Worm (Caenorhabditis elegans) whole organism, dauer: Measurements from ENCODE around the gene T07D3.2.

Source experiments
- unc-62 ChIP-seq: sonication (generic microtip); optimal IDR thresholded peaks from 2 replicates; lab custom pipeline; 2017; ENCODE audit warnings: missing biosample characterization, missing genetic modification reagents, missing genetic modification characterization

The T07D3.2 gene

DNA sequence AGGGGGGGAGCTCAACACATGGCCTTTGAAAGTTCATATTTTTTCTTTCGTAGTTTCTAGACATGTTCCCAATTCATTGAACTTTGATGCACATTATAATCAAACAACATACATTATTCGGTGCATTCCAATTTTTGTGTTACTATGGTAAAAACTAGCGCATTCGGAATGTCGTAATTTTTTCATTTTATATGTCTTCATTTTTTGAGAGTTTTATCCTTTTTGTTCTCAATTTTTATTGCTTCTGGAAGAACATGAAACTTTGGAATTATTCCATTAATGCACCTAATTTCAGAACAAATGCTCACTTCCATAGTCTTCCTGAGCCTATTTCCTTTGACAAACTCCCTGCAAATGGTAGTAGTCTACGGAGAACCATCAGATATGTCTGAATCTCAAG, at the start of gene T07D3.2:
T07D3.2 (plus strand) TSS at position 301 of the 400 bp plus-strand sequence.
- TF ChIP-seq unc-62, result no peak

DNA sequence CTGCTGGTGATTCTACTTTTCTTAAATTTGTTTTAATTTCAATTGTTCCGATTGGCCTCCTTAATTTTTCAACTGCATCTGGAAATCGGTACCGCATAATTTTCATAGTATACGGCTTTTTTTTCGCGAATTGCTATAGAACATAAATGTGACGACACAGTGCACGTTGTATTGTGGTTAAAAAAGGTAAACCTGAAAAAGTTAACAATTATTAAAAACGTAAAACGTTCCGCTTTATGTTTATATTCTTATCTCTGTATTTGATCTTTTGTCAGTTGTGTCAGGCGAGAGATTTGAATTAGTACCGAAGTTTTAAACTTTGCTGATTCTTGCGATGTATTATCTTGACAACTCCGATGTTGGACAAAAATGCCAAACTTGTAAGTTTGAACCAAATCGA, 40.2 kb upstream of the T07D3.2 start, which contains the start of gene Y46B2A.4:
Y46B2A.4 (plus strand) TSS at position 301 of the 400 bp plus-strand sequence.
- TF ChIP-seq unc-62, result no peak

DNA sequence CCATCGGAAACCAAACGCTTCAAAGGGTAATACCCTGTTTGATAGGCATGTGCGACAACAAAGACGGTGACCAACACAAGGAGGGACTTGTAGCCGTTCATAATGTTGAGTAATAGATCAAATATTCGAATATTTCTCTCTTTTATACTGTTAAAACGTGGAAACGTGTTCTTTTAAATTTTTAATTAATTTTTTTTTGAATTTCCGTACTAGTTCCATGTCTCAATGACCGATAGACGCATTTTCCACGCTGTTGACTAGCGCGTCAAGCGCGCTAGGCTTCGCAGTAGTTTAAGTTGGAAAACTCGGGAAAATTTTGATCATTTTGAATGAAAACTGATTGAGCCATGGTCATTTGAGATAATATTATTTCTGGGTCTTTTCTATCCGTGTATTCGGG, 34.9 kb upstream of the T07D3.2 start, which contains the start of gene Y46B2A.3:
Y46B2A.3 (minus strand) TSS at position 101 of the 400 bp plus-strand sequence.
- TF ChIP-seq unc-62, result no peak

DNA sequence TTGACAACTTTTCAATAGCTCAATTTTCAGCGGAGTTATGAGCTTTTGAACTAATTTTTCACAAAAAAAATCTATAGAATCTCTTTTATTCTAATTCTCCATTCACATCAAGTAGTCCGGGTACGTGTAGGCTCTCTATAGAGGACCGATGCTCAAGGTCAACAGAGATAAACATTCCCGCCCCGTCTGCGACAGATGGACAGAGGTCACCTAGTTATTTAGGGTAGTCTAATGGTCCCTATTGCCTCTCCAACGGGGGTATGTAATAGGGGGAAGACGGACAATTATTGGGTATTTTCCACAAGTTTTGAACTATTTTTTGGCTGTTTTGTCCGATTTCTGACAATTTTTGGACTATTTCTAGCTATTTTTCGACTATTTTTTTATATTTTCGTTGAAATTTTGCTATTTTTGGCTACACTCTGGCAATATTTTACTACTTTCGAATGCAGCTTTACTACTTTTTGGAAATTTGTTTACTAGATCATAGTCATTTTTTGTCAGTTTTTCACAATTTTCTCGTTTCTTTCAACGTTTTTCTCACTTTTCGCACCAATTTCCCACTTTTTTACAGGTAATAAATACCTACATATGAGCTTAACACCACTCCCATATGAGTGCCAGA, 33.4 kb upstream of the T07D3.2 start, which contains the start of gene fbxc-51:
fbxc-51 (plus strand) TSS at position 575 of the 625 bp plus-strand sequence.
- no peak for TF ChIP-seq unc-62

DNA sequence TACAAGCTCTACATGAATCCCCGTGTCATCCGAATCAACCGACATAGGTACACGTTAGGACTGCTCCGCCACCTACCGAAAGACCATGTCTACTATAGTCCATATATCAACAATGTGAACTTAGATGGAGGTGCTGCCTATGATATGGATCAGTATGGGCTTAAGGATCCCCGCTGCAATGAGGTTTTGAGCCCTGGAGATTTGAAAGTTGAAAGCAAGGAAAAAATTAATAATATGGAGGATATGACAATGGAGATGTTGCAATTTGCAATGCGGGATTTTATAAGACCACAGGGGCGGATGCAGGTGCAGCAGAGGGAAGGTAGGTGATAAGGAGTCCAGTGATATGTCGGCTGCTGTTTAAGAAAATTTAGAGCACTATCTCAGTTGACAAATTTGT, 32.4 kb upstream of the T07D3.2 start:
- TF ChIP-seq unc-62, result no peak

DNA sequence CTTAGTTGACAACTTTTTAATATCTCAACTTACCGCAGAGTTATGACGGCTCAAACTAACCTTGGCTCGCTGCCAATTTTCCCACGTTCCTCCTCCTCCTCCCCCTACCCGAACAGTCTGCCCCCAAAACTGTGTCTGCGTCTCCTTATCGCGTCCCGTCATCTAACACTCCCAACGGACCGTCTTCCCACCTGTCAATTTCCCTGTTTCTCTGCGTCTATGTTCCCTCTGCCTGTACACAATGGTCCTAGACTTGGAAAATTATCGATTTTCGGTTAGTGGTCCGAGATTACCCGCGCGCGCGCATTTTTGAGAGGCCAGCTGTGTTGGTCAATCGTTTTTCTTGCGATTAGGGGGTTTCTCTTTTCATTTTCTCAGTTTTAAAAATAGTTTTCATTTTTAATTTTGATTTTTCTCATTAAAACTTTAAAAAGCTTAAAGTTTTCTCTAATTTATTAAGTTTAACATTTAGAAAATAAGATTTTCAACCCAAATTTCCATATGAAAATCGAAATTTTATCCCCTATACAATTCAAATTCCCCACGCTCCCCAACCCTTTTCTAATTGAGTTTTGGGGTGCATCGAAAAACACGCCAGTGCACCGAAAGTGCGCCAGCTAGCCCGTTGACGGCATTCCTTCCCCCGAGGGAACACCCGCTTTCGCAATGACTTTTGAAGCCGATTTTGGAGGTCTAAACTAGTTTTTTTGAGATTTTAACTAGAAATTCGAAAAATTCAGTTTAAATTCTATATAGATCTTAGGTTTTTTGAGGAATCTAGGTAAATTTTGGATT, 28.5 kb upstream of the T07D3.2 start, which contains the start of gene alg-2:
alg-2 (plus strand) TSS at position 220 of the 795 bp plus-strand sequence.
- TF ChIP-seq unc-62, result no peak

DNA sequence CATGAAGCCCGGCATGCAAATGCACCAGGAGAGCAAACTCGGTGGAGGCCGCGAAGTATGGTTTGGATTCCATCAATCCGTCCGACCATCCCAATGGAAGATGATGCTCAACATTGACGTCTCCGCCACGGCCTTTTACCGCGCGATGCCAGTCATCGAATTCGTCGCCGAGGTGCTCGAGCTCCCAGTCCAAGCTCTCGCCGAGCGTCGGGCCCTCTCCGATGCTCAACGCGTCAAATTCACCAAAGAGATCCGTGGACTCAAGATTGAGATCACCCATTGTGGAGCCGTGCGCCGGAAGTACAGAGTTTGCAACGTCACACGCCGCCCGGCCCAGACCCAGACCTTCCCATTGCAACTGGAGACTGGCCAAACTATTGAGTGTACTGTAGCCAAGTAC, 26.0 kb upstream of the T07D3.2 start:
- no peak for TF ChIP-seq unc-62

DNA sequence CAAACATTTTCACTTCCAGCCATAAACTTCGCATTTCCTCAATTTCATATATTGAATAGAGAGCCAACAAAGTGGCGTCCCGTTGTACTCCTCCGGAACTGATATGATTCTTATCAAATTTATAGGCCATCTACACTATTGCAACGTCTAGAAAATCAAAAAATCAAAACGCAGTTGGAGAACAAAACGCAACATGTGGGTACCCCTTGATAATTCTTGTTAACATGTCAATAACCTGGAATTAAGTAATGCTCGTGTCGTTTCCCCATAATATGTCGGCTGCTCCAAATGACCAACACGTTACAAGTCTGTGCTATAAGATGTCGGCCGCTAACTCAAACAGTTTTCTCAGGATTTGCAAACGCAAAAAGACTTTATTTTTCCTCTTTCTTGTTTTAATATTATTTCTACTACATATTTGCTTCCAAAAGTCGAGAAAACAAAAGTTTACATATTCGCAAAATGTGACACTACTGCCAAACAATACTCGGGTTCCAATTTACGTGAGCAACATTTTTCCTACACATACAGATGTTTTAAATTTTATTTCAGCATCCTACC, 21.0 kb upstream of the T07D3.2 start:
- TF ChIP-seq unc-62, result no peak

DNA sequence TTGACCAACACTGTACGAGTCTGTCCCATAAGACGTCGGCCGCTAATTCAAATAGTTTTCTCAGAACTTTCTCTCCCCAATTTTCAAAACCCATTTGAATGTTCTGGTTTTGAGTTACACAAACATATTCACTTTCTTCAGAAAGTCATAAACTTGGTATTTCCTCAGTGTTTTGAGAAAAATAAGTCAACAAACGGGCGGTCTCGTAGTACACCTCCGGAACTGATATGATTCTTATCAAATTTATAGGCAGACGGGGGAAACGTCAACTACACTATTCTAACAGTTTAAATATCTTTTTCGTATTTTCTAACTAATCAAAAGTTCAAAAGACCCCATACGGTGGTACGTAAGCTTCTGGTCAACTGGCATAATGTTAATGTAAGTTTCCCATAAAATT, 17.5 kb upstream of the T07D3.2 start:
- no peak for TF ChIP-seq unc-62

DNA sequence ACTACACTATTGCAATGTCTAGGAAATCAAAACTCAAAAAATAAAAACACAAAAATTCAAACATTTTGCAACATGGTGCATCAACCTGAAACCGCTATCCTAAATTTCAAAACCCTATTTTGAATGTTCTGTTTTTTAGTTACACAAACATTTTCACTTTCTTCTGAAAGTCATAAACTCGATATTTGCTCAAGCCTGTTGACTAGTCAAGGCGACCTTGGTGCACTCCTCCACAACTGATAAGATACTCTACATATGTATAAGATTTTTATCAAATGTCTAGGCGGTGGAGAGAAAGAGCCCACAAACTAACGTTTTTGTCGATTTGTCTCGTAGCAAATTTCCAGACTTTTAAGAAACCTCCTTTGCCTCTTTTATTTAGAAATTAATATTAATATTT, 13.7 kb upstream of the T07D3.2 start, which contains the start of gene T07D3.4:
T07D3.4 (plus strand) TSS at position 286 of the 400 bp plus-strand sequence.
- no peak for TF ChIP-seq unc-62

DNA sequence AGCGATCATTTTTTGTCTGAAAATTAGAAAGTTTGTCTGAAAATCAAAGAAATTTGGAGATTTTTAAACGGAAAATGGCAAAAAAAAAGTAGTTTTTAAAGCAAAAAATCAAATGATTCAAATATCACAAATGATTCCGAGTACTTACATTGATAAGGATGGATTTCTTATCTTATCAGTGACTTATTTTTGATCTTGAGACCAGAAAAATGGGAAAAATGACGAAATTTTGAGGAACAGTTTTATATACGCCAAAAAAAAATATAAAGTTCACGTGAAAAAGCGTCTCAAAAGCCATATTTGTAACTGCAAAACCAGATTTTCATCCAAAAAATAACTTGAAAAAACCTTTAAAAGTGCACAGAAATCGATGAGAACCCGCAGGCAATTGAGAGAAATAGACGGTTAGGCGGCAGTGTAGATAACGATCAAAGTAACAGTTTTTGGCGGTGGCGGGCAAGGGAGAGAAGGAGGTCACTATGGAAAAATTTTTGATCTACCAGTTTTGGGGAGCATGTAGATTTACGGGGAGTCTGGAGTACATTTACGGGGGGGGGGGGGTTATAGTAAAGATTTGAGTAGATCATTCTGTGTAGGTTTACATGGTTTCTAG, 906 bp upstream of the T07D3.2 start, which contains the start of gene T07D3.9:
T07D3.9 (minus strand) TSS at position 194 of the 613 bp plus-strand sequence.
- no peak for TF ChIP-seq unc-62

DNA sequence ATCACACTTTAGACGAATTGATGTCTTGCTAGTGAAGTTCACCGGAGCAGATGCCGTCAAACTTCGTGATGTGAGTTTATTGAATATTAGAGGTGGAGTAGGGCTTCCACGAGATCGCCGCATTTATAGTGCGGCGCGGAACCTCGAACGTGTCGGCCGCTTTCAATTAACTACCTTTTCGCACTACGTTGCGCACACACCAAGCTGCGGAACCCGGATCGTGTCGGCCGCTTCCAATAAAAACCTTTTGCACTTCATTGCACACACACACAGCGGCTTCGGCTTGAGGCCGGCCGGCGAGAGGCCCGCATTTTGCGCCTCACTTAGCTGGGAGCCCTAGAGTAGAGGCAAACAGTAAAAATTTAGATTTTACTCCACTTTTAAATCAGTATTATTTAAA, 3.6 kb downstream of the T07D3.2 start:
- no peak for TF ChIP-seq unc-62

DNA sequence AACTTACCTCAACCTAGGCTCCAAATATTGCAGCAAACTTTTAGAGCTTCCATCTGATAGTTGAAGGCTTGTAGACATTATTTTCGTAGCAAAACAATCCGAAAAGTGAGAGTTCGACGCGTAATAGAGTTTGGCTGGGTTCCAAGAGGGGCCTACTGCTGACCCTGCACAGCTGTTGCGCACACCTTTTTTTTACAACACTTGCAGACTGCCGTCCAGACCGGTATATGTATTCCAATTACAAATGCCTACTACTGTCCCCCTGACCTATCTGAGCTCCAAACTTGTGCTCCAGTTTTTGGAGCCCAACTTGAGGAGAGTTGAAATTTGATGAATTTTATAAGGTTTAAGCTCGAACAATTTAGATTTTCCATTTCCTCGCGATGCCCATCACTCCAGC, 7.8 kb downstream of the T07D3.2 start, which contains the start of the genes fbxc-24 and fbxc-27:
fbxc-24 (minus strand) TSS at position 101 of the 400 bp plus-strand sequence.
fbxc-27 (plus strand) TSS at position 216 of the 400 bp plus-strand sequence.
- TF ChIP-seq unc-62, result no peak

DNA sequence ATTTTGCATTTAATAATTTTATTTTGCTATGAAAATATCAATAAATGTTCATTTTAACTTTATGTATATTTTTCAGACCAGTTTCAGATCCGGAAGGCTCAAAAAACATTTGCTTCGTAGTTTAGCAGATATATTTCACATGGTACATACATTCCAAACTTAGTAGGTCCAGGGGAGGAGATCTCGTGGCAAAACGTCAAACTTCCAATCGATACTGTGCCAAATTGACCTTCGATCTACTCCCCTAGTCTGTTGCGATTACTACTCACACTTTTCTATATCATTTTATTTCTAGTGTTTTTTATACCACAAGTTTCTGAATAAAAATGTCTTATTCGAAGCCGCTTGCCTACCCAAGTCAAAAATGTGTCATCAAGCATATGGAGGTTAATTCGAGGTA, 9.9 kb downstream of the T07D3.2 start, which contains the start of gene fbxc-31:
fbxc-31 (plus strand) TSS at position 301 of the 400 bp plus-strand sequence.
- no peak for TF ChIP-seq unc-62

DNA sequence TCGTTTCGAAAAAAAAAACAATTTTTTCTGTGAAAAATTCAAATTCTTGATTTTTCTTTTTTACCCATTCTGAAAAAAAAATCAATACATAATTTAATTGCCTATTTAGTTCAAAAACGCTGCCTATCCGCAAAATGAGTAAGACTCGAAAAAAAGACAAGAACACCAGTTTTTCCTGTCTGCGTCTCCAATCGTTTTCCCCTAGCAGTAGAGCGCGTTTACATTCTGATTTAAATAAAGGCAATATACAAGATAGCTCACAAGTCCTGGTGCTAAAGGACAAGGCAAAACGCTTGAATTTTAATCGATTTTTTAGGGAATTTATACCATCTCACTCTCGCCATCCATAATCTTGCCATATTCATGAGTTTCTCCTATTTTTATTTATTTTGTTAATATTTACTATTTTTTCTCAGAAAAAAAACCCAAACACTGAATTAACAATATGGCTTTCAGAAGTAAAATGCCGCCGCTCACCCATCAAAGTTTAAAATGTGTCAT, 11.5 kb downstream of the T07D3.2 start, which contains the start of gene fbxc-33:
fbxc-33 (plus strand) TSS at position 451 of the 501 bp plus-strand sequence.
- TF ChIP-seq unc-62, result no peak

DNA sequence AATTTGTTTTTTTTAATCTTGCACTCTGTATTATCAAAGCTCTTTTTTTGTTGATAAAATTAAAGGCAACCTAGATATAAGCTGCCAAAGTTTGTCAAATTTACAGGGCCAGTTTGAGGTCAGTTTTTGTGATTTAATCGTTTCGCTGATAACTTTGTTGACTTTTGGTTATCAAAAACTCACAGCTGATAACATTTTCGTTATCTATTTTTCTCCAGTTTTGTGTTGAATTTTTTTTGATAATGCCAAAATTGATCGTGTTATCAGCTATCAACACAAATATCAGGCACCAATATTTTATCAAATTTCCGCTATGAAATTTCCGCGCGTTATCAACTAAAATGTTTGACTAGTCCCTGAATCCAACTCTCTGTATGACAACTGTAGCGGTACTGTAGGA, 13.5 kb downstream of the T07D3.2 start:
- no peak for TF ChIP-seq unc-62
